Worm (Caenorhabditis elegans) whole organism, late embryonic: ENCODE results near the gene C05D9.3.

Experiments used
- C08G9.2 ChIP-seq: sonication (generic microtip); optimal IDR thresholded peaks from 2 replicates; lab custom pipeline; 2016; ENCODE audit warnings: mild to moderate bottlenecking, missing genetic modification characterization, moderate library complexity, missing compliant biosample characterization
- K02D7.2 ChIP-seq: sonication (generic microtip); optimal IDR thresholded peaks from 2 replicates; lab custom pipeline; 2017; ENCODE audit warnings: mild to moderate bottlenecking, missing genetic modification characterization, missing compliant biosample characterization
- Y22D7AL.16 ChIP-seq: sonication (generic microtip); optimal IDR thresholded peaks from 2 replicates; lab custom pipeline; 2016; ENCODE audit warnings: missing genetic modification characterization, missing compliant biosample characterization
- ahr-1 ChIP-seq: sonication (generic microtip); optimal IDR thresholded peaks from 2 replicates; lab custom pipeline; 2016; ENCODE audit warnings: missing genetic modification characterization, missing compliant biosample characterization
- ama-1 ChIP-seq: fragments of 150-350 bp; optimal IDR thresholded peaks from 2 replicates; lab custom pipeline; 2014
- ceh-14 ChIP-seq: sonication (generic microtip); optimal IDR thresholded peaks from 2 replicates; lab custom pipeline; 2016; ENCODE audit warnings: missing genotype, missing genetic modification characterization, missing compliant biosample characterization
- ceh-18 ChIP-seq: sonication (generic microtip); optimal IDR thresholded peaks from 2 replicates; lab custom pipeline; 2016; ENCODE audit warnings: missing genetic modification characterization, missing compliant biosample characterization
- ceh-2 ChIP-seq: sonication (generic microtip); optimal IDR thresholded peaks from 2 replicates; lab custom pipeline; 2016; ENCODE audit warnings: missing genotype, missing genetic modification characterization, missing compliant biosample characterization
- ceh-22 ChIP-seq: sonication (generic microtip); optimal IDR thresholded peaks from 2 replicates; lab custom pipeline; 2017; ENCODE audit warnings: missing biosample characterization, missing genetic modification characterization
- ceh-24 ChIP-seq: sonication (generic microtip); optimal IDR thresholded peaks from 2 replicates; lab custom pipeline; 2016; ENCODE audit warnings: mild to moderate bottlenecking, missing genetic modification characterization, missing compliant biosample characterization
- ceh-30 ChIP-seq: fragments of 150-350 bp; optimal IDR thresholded peaks from 2 replicates; lab custom pipeline; 2014; ENCODE audit warnings: missing biosample characterization, missing genetic modification characterization
- ceh-34 ChIP-seq: sonication (generic microtip); optimal IDR thresholded peaks from 2 replicates; lab custom pipeline; 2016; ENCODE audit warnings: mild to moderate bottlenecking, missing genetic modification characterization, missing compliant biosample characterization
- ceh-9 ChIP-seq: sonication (generic microtip); optimal IDR thresholded peaks from 2 replicates; lab custom pipeline; 2016; ENCODE audit warnings: mild to moderate bottlenecking, missing genetic modification characterization, inconsistent platforms, missing compliant biosample characterization
- elt-2 ChIP-seq: sonication (generic microtip); optimal IDR thresholded peaks from 2 replicates; lab custom pipeline; 2016; ENCODE audit warnings: missing genetic modification reagents, missing genetic modification characterization, missing compliant biosample characterization
- fkh-10 ChIP-seq: fragments of 150-350 bp; optimal IDR thresholded peaks from 2 replicates; lab custom pipeline; 2014; ENCODE audit warnings: missing biosample characterization, missing genetic modification reagents, missing genetic modification characterization
- fkh-6 ChIP-seq: sonication (generic microtip); optimal IDR thresholded peaks from 2 replicates; lab custom pipeline; 2016; ENCODE audit warnings: missing genetic modification characterization, missing compliant biosample characterization
- hlh-13 ChIP-seq: fragments of 200-800 bp; sonication (Bioruptor generic); optimal IDR thresholded peaks from 2 replicates; lab custom pipeline; 2018; ENCODE audit warnings: mild to moderate bottlenecking, missing genetic modification characterization, missing compliant biosample characterization
- hlh-15 ChIP-seq: sonication (generic microtip); optimal IDR thresholded peaks from 2 replicates; lab custom pipeline; 2016; ENCODE audit warnings: missing genetic modification characterization, missing compliant biosample characterization
- hlh-6 ChIP-seq: sonication (generic microtip); optimal IDR thresholded peaks from 2 replicates; lab custom pipeline; 2016; ENCODE audit warnings: missing genotype, missing genetic modification characterization, missing compliant biosample characterization
- hlh-8 ChIP-seq: sonication (generic microtip); optimal IDR thresholded peaks from 2 replicates; lab custom pipeline; 2016; ENCODE audit warnings: missing genotype, missing genetic modification characterization, missing compliant biosample characterization
- lim-6 ChIP-seq: sonication (generic microtip); optimal IDR thresholded peaks from 2 replicates; lab custom pipeline; 2016; ENCODE audit warnings: missing genetic modification characterization, missing compliant biosample characterization
- lin-11 ChIP-seq: fragments of 200-800 bp; sonication (Bioruptor generic); optimal IDR thresholded peaks from 2 replicates; lab custom pipeline; 2018; ENCODE audit warnings: mild to moderate bottlenecking, missing genetic modification characterization, missing compliant biosample characterization
- madf-2 ChIP-seq: sonication (generic microtip); optimal IDR thresholded peaks from 2 replicates; lab custom pipeline; 2017; ENCODE audit warnings: missing genetic modification characterization, missing compliant biosample characterization
- nhr-232 ChIP-seq: sonication (generic microtip); optimal IDR thresholded peaks from 2 replicates; lab custom pipeline; 2016; ENCODE audit warnings: missing genetic modification characterization, missing compliant biosample characterization
- npax-4 ChIP-seq: sonication (generic microtip); optimal IDR thresholded peaks from 2 replicates; lab custom pipeline; 2016; ENCODE audit warnings: missing genetic modification characterization, missing compliant biosample characterization
- odd-2 ChIP-seq: sonication (generic microtip); optimal IDR thresholded peaks from 2 replicates; lab custom pipeline; 2017; ENCODE audit warnings: antibody characterized with exemption, mild to moderate bottlenecking, missing genetic modification characterization, missing compliant biosample characterization
- pat-9 ChIP-seq: fragments of 200-800 bp; sonication (Bioruptor generic); optimal IDR thresholded peaks from 2 replicates; lab custom pipeline; 2018; ENCODE audit warnings: mild to moderate bottlenecking, missing genetic modification characterization, moderate library complexity, missing compliant biosample characterization
- pax-1 ChIP-seq: fragments of 150-350 bp; optimal IDR thresholded peaks from 2 replicates; lab custom pipeline; 2014; ENCODE audit warnings: missing biosample characterization, missing genetic modification characterization
- pha-4 ChIP-seq: fragments of 150-350 bp; optimal IDR thresholded peaks from 2 replicates; lab custom pipeline; 2018; ENCODE audit warnings: missing biosample characterization, missing genetic modification reagents, missing genetic modification characterization
- pqm-1 ChIP-seq: sonication (generic microtip); optimal IDR thresholded peaks from 2 replicates; lab custom pipeline; 2016; ENCODE audit warnings: missing genetic modification characterization, missing compliant biosample characterization
- pros-1 ChIP-seq: fragments of 150-350 bp; optimal IDR thresholded peaks from 2 replicates; lab custom pipeline; 2014; ENCODE audit warnings: missing biosample characterization, missing genetic modification reagents, missing genetic modification characterization
- ref-2 ChIP-seq: sonication (generic microtip); optimal IDR thresholded peaks from 2 replicates; lab custom pipeline; 2016; ENCODE audit warnings: missing genetic modification characterization, missing compliant biosample characterization
- sdc-2 ChIP-seq: sonication (generic microtip); optimal IDR thresholded peaks from 2 replicates; lab custom pipeline; 2016; ENCODE audit warnings: missing genotype, missing genetic modification characterization, missing compliant biosample characterization
- sox-4 ChIP-seq: sonication (generic microtip); optimal IDR thresholded peaks from 2 replicates; lab custom pipeline; 2017; ENCODE audit warnings: mild to moderate bottlenecking, missing genetic modification characterization, inconsistent platforms, missing compliant biosample characterization
- syd-9 ChIP-seq: sonication (generic microtip); optimal IDR thresholded peaks from 2 replicates; lab custom pipeline; 2016; ENCODE audit warnings: mild to moderate bottlenecking, missing genetic modification characterization, moderate library complexity, missing compliant biosample characterization
- tbx-2 ChIP-seq: sonication (generic microtip); optimal IDR thresholded peaks from 2 replicates; lab custom pipeline; 2016; ENCODE audit warnings: missing genetic modification characterization, missing compliant biosample characterization
- ttx-3 ChIP-seq: sonication (generic microtip); optimal IDR thresholded peaks from 2 replicates; lab custom pipeline; 2016; ENCODE audit warnings: missing genetic modification reagents, missing genetic modification characterization, missing compliant biosample characterization
- unc-3 ChIP-seq, 2 experiments: fragments of 200-800 bp in 1 of 2; sonication (Bioruptor generic) in 1 of 2; sonication (generic microtip) in 1 of 2; conservative IDR thresholded peaks in 1 of 2; optimal IDR thresholded peaks in 1 of 2; 2 replicates each; pipeline versions ENCODE4 v1.3.6 to Lab custom; 2016 to 2022; ENCODE audit warnings: missing compliant biosample characterization in 2 of 2, missing genetic modification characterization in 2 of 2, missing genetic modification reagents in 1 of 2
- unc-86 ChIP-seq: sonication (generic microtip); optimal IDR thresholded peaks from 2 replicates; lab custom pipeline; 2016; ENCODE audit warnings: missing genetic modification characterization, missing compliant biosample characterization

Gene C05D9.3

ce11 chrX:1064064-1064463 lies 47.6 kb upstream of the C05D9.3 start (continued):
- peak; percentile 10 for TF ChIP-seq fkh-6 (tag; lab: Kevin White, UChicago)
- TF ChIP-seq ceh-34 (tag; lab: Kevin White, UChicago) = peak; percentile 71
- no peak for TF ChIP-seq pat-9
- peak; percentile 61 for TF ChIP-seq pros-1
- TF ChIP-seq pha-4 (tag; lab: Kevin White, UChicago) = no peak
- no peak for TF ChIP-seq ceh-22 (tag; lab: Kevin White, UChicago)
- TF ChIP-seq ceh-14 (tag; lab: Kevin White, UChicago) = peak; percentile 48
- peak; percentile 93 for TF ChIP-seq lim-6 (tag; lab: Kevin White, UChicago)
- TF ChIP-seq tbx-2 (tag; lab: Kevin White, UChicago) = peak; percentile 61
- no peak for TF ChIP-seq pax-1 (tag; lab: Kevin White, UChicago)
- no peak for TF ChIP-seq ceh-9
- TF ChIP-seq unc-86 (tag; lab: Kevin White, UChicago) = no peak
- no peak for TF ChIP-seq pqm-1 (tag; lab: Kevin White, UChicago)
- peak; percentile 71 for TF ChIP-seq hlh-8 (tag; lab: Kevin White, UChicago)
- no peak for TF ChIP-seq hlh-13 (GFP tag; lab: Kevin White, UChicago)
- peak; percentile 80 for TF ChIP-seq ceh-18
- no peak for TF ChIP-seq ref-2 (tag; lab: Kevin White, UChicago)
- TF ChIP-seq hlh-6 (tag; lab: Kevin White, UChicago) = no peak
- TF ChIP-seq Y22D7AL.16 = no peak
- peak; percentile 4 for TF ChIP-seq sox-4 (tag; lab: Kevin White, UChicago)
- TF ChIP-seq elt-2 (tag; lab: Kevin White, UChicago) = no peak
- TF ChIP-seq fkh-10 (GFP tag; lab: Kevin White, UChicago) = no peak
- TF ChIP-seq ahr-1 (tag; lab: Kevin White, UChicago) = no peak
- no peak for TF ChIP-seq ceh-24 (tag; lab: Kevin White, UChicago)
- no peak for TF ChIP-seq K02D7.2 (tag; lab: Kevin White, UChicago)
- no peak for TF ChIP-seq npax-4 (tag; lab: Kevin White, UChicago)
- no peak for TF ChIP-seq ttx-3 (tag; lab: Kevin White, UChicago)
- 0 out of 2 replicates have a peak, but pooled peaks have one; percentile 5 for TF ChIP-seq unc-3 (GFP tag; conservative IDR thresholded peaks at IDR 0.05; lab: Robert Waterston, UW)
- TF ChIP-seq unc-3 (tag; optimal IDR thresholded peaks at IDR 0.05; lab: Kevin White, UChicago) = peak; percentile 61
- no peak for TF ChIP-seq madf-2
- TF ChIP-seq ceh-30 (tag; lab: Kevin White, UChicago) = no peak
- TF ChIP-seq sdc-2 (tag; lab: Kevin White, UChicago) = peak; percentile 60

- TF ChIP-seq ahr-1 (tag; lab: Kevin White, UChicago) (no peak), fkh-6 (tag; lab: Kevin White, UChicago) (no peak), lin-11 (tag; lab: Kevin White, UChicago) (no peak), odd-2 (tag; lab: Kevin White, UChicago) (no peak), tbx-2 (tag; lab: Kevin White, UChicago) (no peak), syd-9 (tag; lab: Kevin White, UChicago) (no peak), ceh-30 (tag; lab: Kevin White, UChicago) (no peak), ama-1 (no peak), hlh-15 (tag; lab: Kevin White, UChicago) (no peak), pqm-1 (tag; lab: Kevin White, UChicago) (no peak), ceh-2 (tag; lab: Kevin White, UChicago) (no peak), C08G9.2 (tag; lab: Kevin White, UChicago) (no peak), ttx-3 (tag; lab: Kevin White, UChicago) (no peak), ref-2 (tag; lab: Kevin White, UChicago) (no peak), pros-1 (no peak)
These were observed 42.7 kb upstream of the C05D9.3 start, which contains the start of gene mksr-1 for ce11 chrX:1068986-1069385. Gene mksr-1, minus strand, starts transcription at chrX:1069129.

- TF ChIP-seq nhr-232 (tag; lab: Kevin White, UChicago) = no peak
These were observed 39.6 kb upstream of the C05D9.3 start, which contains the start of gene lim-6 for ce11 chrX:1072152-1072551. Gene lim-6, plus strand, starts transcription at chrX:1072452.
